Fruit fly (Drosophila melanogaster) whole organism, embryonic: ENCODE data around the gene Acsx1L.

Experiments
- Hr39 ChIP-seq: fragments of >200 bp; optimal IDR thresholded peaks from 2 replicates; lab custom pipeline; 2017
- lola ChIP-seq, 3 experiments: fragments of >200 bp in 2 of 3; fragments of 200-800 bp in 1 of 3; sonication (Bioruptor generic) in 1 of 3; optimal IDR thresholded peaks; 2 replicates each; lab custom pipeline; 2017 to 2019; ENCODE audit warnings: missing biosample characterization in 3 of 3, missing genetic modification characterization in 3 of 3, mild to moderate bottlenecking in 1 of 3, moderate library complexity in 1 of 3

DNA sequence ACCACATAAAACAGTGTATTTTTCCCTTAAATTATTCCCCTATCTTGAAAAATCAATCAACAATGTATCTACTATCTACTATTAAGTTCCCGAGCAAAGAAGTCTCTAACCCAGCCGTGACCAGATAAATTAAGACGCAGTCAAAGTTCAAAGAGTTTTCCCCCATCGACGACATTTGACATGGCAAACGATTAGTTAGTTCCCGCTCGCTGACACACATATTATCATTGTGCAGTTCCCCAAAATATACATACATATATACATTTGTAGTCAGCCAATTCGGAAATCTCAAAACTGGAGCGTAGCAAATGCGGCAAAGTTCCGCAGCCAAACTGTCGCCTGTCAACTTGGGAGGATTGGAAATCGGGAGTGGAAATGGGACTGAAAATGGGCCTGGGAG is 34.1 kb upstream of the Acsx1L start:
- TF ChIP-seq lola (GFP tag; optimal IDR thresholded peaks at IDR 0.05; lab: Kevin White, UChicago), result no peak
- TF ChIP-seq Hr39 (lab: Kevin White, UChicago), result no peak
